Worm (Caenorhabditis elegans) whole organism, L4 larva: ENCODE results near the gene F54D1.6.

Experiments used
- ama-1 ChIP-seq: fragments of 150-350 bp; optimal IDR thresholded peaks from 2 replicates; lab custom pipeline; 2014; ENCODE audit warnings: inconsistent platforms, mixed read lengths
- egl-43 ChIP-seq: fragments of 200-800 bp; sonication (Bioruptor generic); IDR thresholded peaks from 2 replicates; pipeline ENCODE4 v1.3.6; 2022; ENCODE audit warnings: missing genetic modification reagents, missing genetic modification characterization, missing compliant biosample characterization
- nhr-11 ChIP-seq: fragments of 150-350 bp; optimal IDR thresholded peaks from 2 replicates; lab custom pipeline; 2014; ENCODE audit warnings: missing biosample characterization, missing genetic modification characterization

DNA sequence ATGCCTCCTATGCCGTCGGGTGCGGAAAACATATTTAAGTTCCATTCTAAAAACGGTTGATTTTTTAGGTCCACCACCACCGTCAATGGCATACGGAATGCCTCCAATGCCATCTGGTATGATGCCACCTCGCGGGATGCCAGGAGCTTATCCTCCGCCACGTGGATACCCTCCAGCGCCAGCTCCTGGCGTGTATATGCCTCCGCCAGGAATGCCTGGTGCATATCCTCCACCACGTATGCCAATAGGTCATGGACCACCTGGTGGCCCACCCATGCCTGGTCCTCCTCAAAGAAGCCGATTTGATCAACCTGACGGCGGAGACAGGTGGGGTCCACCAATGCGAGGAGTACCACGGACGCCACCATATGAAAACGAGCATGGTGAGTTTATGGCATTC lies 23.9 kb downstream of the F54D1.6 start:
- no peak for TF ChIP-seq ama-1 (lab: Kevin White, UChicago)
- peak; percentile 29; the same call in 1 of the 2 replicates for TF ChIP-seq egl-43
- no peak for TF ChIP-seq nhr-11 (tag; lab: Kevin White, UChicago)
